Fruit fly (Drosophila melanogaster) whole organism, embryonic: ENCODE data around the gene Spase25.

Experiments used
- BtbVII ChIP-seq: fragments of 200-800 bp; sonication (Bioruptor generic); optimal IDR thresholded peaks from 3 replicates; lab custom pipeline; 2017; ENCODE audit warnings: missing biosample characterization, mild to moderate bottlenecking, missing genetic modification characterization
- CG10147 ChIP-seq: fragments of 200-800 bp; sonication (Bioruptor generic); optimal IDR thresholded peaks from 2 replicates; lab custom pipeline; 2019; ENCODE audit warnings: missing biosample characterization, mild to moderate bottlenecking, missing genetic modification characterization, moderate library complexity
- CG11247 ChIP-seq: fragments of 200-800 bp; sonication (Bioruptor generic); IDR thresholded peaks from 2 replicates; pipeline ENCODE4 v1.3.6; 2022; ENCODE audit warnings: missing biosample characterization, missing genetic modification characterization
- CG12659 ChIP-seq: fragments of 200-800 bp; sonication (Bioruptor generic); optimal IDR thresholded peaks from 3 replicates; lab custom pipeline; 2017; ENCODE audit warnings: mild to moderate bottlenecking, missing biosample characterization, missing genetic modification reagents, missing genetic modification characterization
- CG13123 ChIP-seq: fragments of 200-800 bp; sonication (Bioruptor generic); optimal IDR thresholded peaks from 2 replicates; lab custom pipeline; 2016; ENCODE audit warnings: missing biosample characterization, missing genetic modification characterization
- CG13296 ChIP-seq: fragments of 200-800 bp; sonication (Bioruptor generic); optimal IDR thresholded peaks from 3 replicates; lab custom pipeline; 2018; ENCODE audit warnings: missing biosample characterization, mild to moderate bottlenecking, missing genetic modification characterization
- CG13424 ChIP-seq: fragments of 200-800 bp; sonication (Bioruptor generic); optimal IDR thresholded peaks from 2 replicates; lab custom pipeline; 2019; ENCODE audit warnings: missing biosample characterization, mild to moderate bottlenecking, missing genetic modification characterization, moderate library complexity
- CG13894 ChIP-seq: fragments of 200-800 bp; sonication (Bioruptor generic); optimal IDR thresholded peaks from 3 replicates; lab custom pipeline; 2018; ENCODE audit warnings: missing biosample characterization, mild to moderate bottlenecking, missing genetic modification characterization, moderate library complexity
- CG17186 ChIP-seq: fragments of 200-800 bp; sonication (Bioruptor generic); optimal IDR thresholded peaks from 3 replicates; lab custom pipeline; 2017; ENCODE audit warnings: missing biosample characterization, missing genetic modification reagents, missing genetic modification characterization
- CG17359 ChIP-seq: fragments of 200-800 bp; sonication (Bioruptor generic); optimal IDR thresholded peaks from 3 replicates; lab custom pipeline; 2018; ENCODE audit warnings: missing biosample characterization, mild to moderate bottlenecking, missing genetic modification characterization, moderate library complexity
- CG1792 ChIP-seq: fragments of 200-800 bp; sonication (Bioruptor generic); optimal IDR thresholded peaks from 2 replicates; lab custom pipeline; 2016; ENCODE audit warnings: missing biosample characterization, missing genetic modification characterization
- CG18476 ChIP-seq: fragments of 200-800 bp; sonication (Bioruptor generic); optimal IDR thresholded peaks from 2 replicates; lab custom pipeline; 2016; ENCODE audit warnings: missing biosample characterization, mild to moderate bottlenecking, missing genetic modification characterization
- CG2120 ChIP-seq: fragments of 200-800 bp; sonication (Bioruptor generic); optimal IDR thresholded peaks from 3 replicates; lab custom pipeline; 2016; ENCODE audit warnings: missing biosample characterization, missing genetic modification characterization
- CG2712 ChIP-seq: fragments of 200-800 bp; optimal IDR thresholded peaks from 3 replicates; lab custom pipeline; 2019; ENCODE audit warnings: missing biosample characterization, mild to moderate bottlenecking, missing genetic modification characterization, moderate library complexity
- CG2889 ChIP-seq: fragments of 200-800 bp; sonication (Bioruptor generic); IDR thresholded peaks from 3 replicates; pipeline ENCODE4 v1.3.6; 2022; ENCODE audit warnings: missing biosample characterization, missing genetic modification characterization
- CG3281 ChIP-seq: fragments of 200-800 bp; sonication (Bioruptor generic); optimal IDR thresholded peaks from 3 replicates; lab custom pipeline; 2017; ENCODE audit warnings: missing biosample characterization, mild to moderate bottlenecking, missing genetic modification characterization
- CG4282 ChIP-seq: fragments of 200-800 bp; sonication (Bioruptor generic); optimal IDR thresholded peaks from 2 replicates; lab custom pipeline; 2016; ENCODE audit warnings: missing biosample characterization, missing genetic modification characterization
- CG4424 ChIP-seq: fragments of 200-800 bp; sonication (Bioruptor generic); optimal IDR thresholded peaks from 3 replicates; lab custom pipeline; 2016; ENCODE audit warnings: missing biosample characterization, missing genetic modification characterization
- CG6813 ChIP-seq: fragments of 200-800 bp; sonication (Bioruptor generic); optimal IDR thresholded peaks from 2 replicates; lab custom pipeline; 2017; ENCODE audit warnings: missing biosample characterization, missing genetic modification characterization, mild to moderate bottlenecking, moderate library complexity, missing genetic modification reagents
- CG7839 ChIP-seq: fragments of 200-800 bp; sonication (Bioruptor generic); optimal IDR thresholded peaks from 3 replicates; lab custom pipeline; 2018; ENCODE audit warnings: missing biosample characterization, mild to moderate bottlenecking, missing genetic modification characterization, moderate library complexity
- CG7963 ChIP-seq: fragments of 200-800 bp; sonication (Bioruptor generic); IDR thresholded peaks from 3 replicates; pipeline ENCODE4 v1.3.6; 2022; ENCODE audit warnings: missing biosample characterization, missing genetic modification characterization; ENCODE audit not compliant: partially characterized antibody
- Dbx ChIP-seq: fragments of 200-800 bp; sonication (Bioruptor generic); IDR thresholded peaks from 3 replicates; pipeline ENCODE4 v1.3.6; 2022; ENCODE audit warnings: missing biosample characterization, missing genetic modification characterization
- Dfd ChIP-seq, 2 experiments: fragments of >200 bp; optimal IDR thresholded peaks; 2 replicates each; lab custom pipeline; 2017; ENCODE audit warnings: missing biosample characterization in 2 of 2, missing genetic modification characterization in 2 of 2
- Doc2 ChIP-seq: fragments of 200-800 bp; sonication (Bioruptor generic); IDR thresholded peaks from 2 replicates; pipeline ENCODE4 v1.3.6; 2022; ENCODE audit warnings: missing biosample characterization, missing genetic modification characterization
- Fer3 ChIP-seq: fragments of 200-800 bp; sonication (Bioruptor generic); optimal IDR thresholded peaks from 2 replicates; lab custom pipeline; 2018; ENCODE audit warnings: missing biosample characterization, mild to moderate bottlenecking, missing genetic modification characterization, moderate library complexity
- H2.0 ChIP-seq: fragments of 200-800 bp; sonication (Bioruptor generic); IDR thresholded peaks from 2 replicates; pipeline ENCODE4 v1.3.6; 2022; ENCODE audit warnings: missing biosample characterization, missing genetic modification characterization
- Meics ChIP-seq: fragments of 200-800 bp; sonication (Bioruptor generic); optimal IDR thresholded peaks from 2 replicates; lab custom pipeline; 2017; ENCODE audit warnings: missing biosample characterization, mild to moderate bottlenecking, missing genetic modification characterization
- NFAT ChIP-seq: fragments of 200-800 bp; sonication (Bioruptor generic); IDR thresholded peaks from 2 replicates; pipeline ENCODE4 v1.3.6; 2022; ENCODE audit warnings: missing biosample characterization, missing genetic modification characterization
- Optix ChIP-seq: fragments of 200-800 bp; sonication (Bioruptor generic); IDR thresholded peaks from 3 replicates; pipeline ENCODE4 v1.3.6; 2022; ENCODE audit warnings: missing biosample characterization, missing genetic modification characterization
- PHDP ChIP-seq: fragments of 200-800 bp; sonication (Bioruptor generic); optimal IDR thresholded peaks from 3 replicates; lab custom pipeline; 2018; ENCODE audit warnings: missing biosample characterization, mild to moderate bottlenecking, missing genetic modification characterization, moderate library complexity
- Ptx1 ChIP-seq: fragments of 200-800 bp; sonication (Bioruptor generic); IDR thresholded peaks from 2 replicates; pipeline ENCODE4 v1.3.6; 2022; ENCODE audit warnings: missing biosample characterization, missing genetic modification characterization
- ap ChIP-seq: fragments of 200-800 bp; sonication (Bioruptor generic); IDR thresholded peaks from 2 replicates; pipeline ENCODE4 v1.3.6; 2022; ENCODE audit warnings: missing biosample characterization, missing genetic modification characterization
- bcd ChIP-seq: fragments of 200-800 bp; sonication (Bioruptor generic); optimal IDR thresholded peaks from 2 replicates; lab custom pipeline; 2017; ENCODE audit warnings: missing biosample characterization, mild to moderate bottlenecking, missing genetic modification characterization
- ci ChIP-seq: fragments of 200-800 bp; sonication (Bioruptor generic); IDR thresholded peaks from 3 replicates; pipeline ENCODE4 v1.3.6; 2022; ENCODE audit warnings: missing biosample characterization, missing genetic modification characterization
- eve ChIP-seq, 2 experiments: fragments of >200 bp; optimal IDR thresholded peaks; 2 replicates each; lab custom pipeline; 2017; ENCODE audit warnings: missing biosample characterization in 2 of 2, missing genetic modification characterization in 2 of 2
- fd3F ChIP-seq: fragments of 200-800 bp; sonication (Bioruptor generic); optimal IDR thresholded peaks from 2 replicates; lab custom pipeline; 2018; ENCODE audit warnings: missing biosample characterization, mild to moderate bottlenecking, missing genetic modification characterization, moderate library complexity
- fd64A ChIP-seq: fragments of 200-800 bp; sonication (Bioruptor generic); optimal IDR thresholded peaks from 3 replicates; lab custom pipeline; 2018; ENCODE audit warnings: missing biosample characterization, mild to moderate bottlenecking, missing genetic modification characterization
- grau ChIP-seq: fragments of 200-800 bp; optimal IDR thresholded peaks from 3 replicates; lab custom pipeline; 2019; ENCODE audit warnings: missing biosample characterization, mild to moderate bottlenecking, missing genetic modification characterization, moderate library complexity
- ind ChIP-seq: fragments of 200-800 bp; sonication (Bioruptor generic); optimal IDR thresholded peaks from 3 replicates; lab custom pipeline; 2016; ENCODE audit warnings: missing biosample characterization, missing genetic modification characterization
- kni ChIP-seq: fragments of 200-800 bp; sonication (Bioruptor generic); optimal IDR thresholded peaks from 3 replicates; lab custom pipeline; 2017; ENCODE audit warnings: mild to moderate bottlenecking, missing biosample characterization, missing genetic modification reagents, missing genetic modification characterization
- luna ChIP-seq: fragments of 200-800 bp; sonication (Bioruptor generic); optimal IDR thresholded peaks from 2 replicates; lab custom pipeline; 2016; ENCODE audit warnings: missing biosample characterization, missing genetic modification characterization
- maf-S ChIP-seq: fragments of 200-800 bp; sonication (Bioruptor generic); optimal IDR thresholded peaks from 2 replicates; lab custom pipeline; 2016; ENCODE audit warnings: missing biosample characterization, missing genetic modification characterization
- mam ChIP-seq: fragments of 200-800 bp; sonication (Bioruptor generic); optimal IDR thresholded peaks from 3 replicates; lab custom pipeline; 2016; ENCODE audit warnings: missing biosample characterization, missing genetic modification characterization
- pho ChIP-seq: fragments of 200-800 bp; sonication (Bioruptor generic); optimal IDR thresholded peaks from 2 replicates; lab custom pipeline; 2016; ENCODE audit warnings: missing biosample characterization, missing genetic modification characterization
- ro ChIP-seq: fragments of 200-800 bp; sonication (Bioruptor generic); IDR thresholded peaks from 2 replicates; pipeline ENCODE4 v1.3.6; 2022; ENCODE audit warnings: missing biosample characterization, missing genetic modification characterization
- sens ChIP-seq: fragments of 200-800 bp; sonication (Bioruptor generic); peaks from one replicate; lab custom pipeline; 2016; ENCODE audit warnings: missing biosample characterization, missing genetic modification characterization
- slbo ChIP-seq: fragments of 200-800 bp; sonication (Bioruptor generic); IDR thresholded peaks from 2 replicates; pipeline ENCODE4 v1.3.6; 2022; ENCODE audit warnings: missing biosample characterization, missing genetic modification characterization
- sob ChIP-seq: fragments of 200-800 bp; sonication (Bioruptor generic); IDR thresholded peaks from 2 replicates; pipeline ENCODE4 v1.3.6; 2022; ENCODE audit warnings: missing biosample characterization, missing genetic modification characterization
- tap ChIP-seq: fragments of 200-800 bp; optimal IDR thresholded peaks from 3 replicates; lab custom pipeline; 2019; ENCODE audit warnings: missing biosample characterization, mild to moderate bottlenecking, missing genetic modification characterization, moderate library complexity
- unpg ChIP-seq: fragments of 200-800 bp; sonication (Bioruptor generic); optimal IDR thresholded peaks from 3 replicates; lab custom pipeline; 2018; ENCODE audit warnings: missing biosample characterization, mild to moderate bottlenecking, missing genetic modification characterization, moderate library complexity

Spase25 gene

dm6 chrX:11451027-11451572 lies 34.0 kb upstream of the Spase25 start (continued):
- TF ChIP-seq sob (peak; percentile 60), Dfd (GFP tag; optimal IDR thresholded peaks at IDR 0.05; lab: Kevin White, UChicago) (no peak), pho (peak; percentile 56), ci (GFP tag; lab: Robert Waterston, UW) (peak; percentile 66), bcd (GFP tag; lab: Kevin White, UChicago) (peak; percentile 27), slbo (GFP tag; lab: Robert Waterston, UW) (peak; percentile 72), Doc2 (no peak), CG17359 (peak; percentile 65), H2.0 (GFP tag; lab: Robert Waterston, UW) (peak; percentile 76), CG3281 (GFP tag; lab: Kevin White, UChicago) (peak; percentile 33), Optix (GFP tag; lab: Robert Waterston, UW) (0 out of 3 replicates have a peak, but pooled peaks have one; percentile 15), grau (tag; lab: Kevin White, UChicago) (peak; percentile 82), NFAT (GFP tag; lab: Robert Waterston, UW) (peak; percentile 54; the same call in 1 of the 2 replicates), ind (peak; percentile 56), CG7963 (no peak), tap (peak; percentile 48), CG17186 (GFP tag; lab: Kevin White, UChicago) (no peak), Meics (peak; percentile 44), CG10147 (GFP tag; lab: Kevin White, UChicago) (no peak), BtbVII (GFP tag; lab: Kevin White, UChicago) (peak; percentile 19), Dbx (peak; percentile 33; the same call in 1 of the 3 replicates), CG13894 (tag; lab: Kevin White, UChicago) (peak; percentile 12), kni (GFP tag; lab: Kevin White, UChicago) (no peak), CG13296 (peak; percentile 57), fd64A (GFP tag; lab: Kevin White, UChicago) (no peak), CG11247 (GFP tag; lab: Robert Waterston, UW) (peak; percentile 43; the same call in 1 of the 2 replicates), sens (GFP tag; lab: Kevin White, UChicago) (peak; percentile 85), eve (GFP tag; optimal IDR thresholded peaks at IDR 0.05; lab: Kevin White, UChicago) (peak in 1 of 2 experiments; percentile 19), CG1792 (GFP tag; lab: Kevin White, UChicago) (peak; percentile 24), CG2712 (tag; lab: Kevin White, UChicago) (peak; percentile 43), CG13123 (GFP tag; lab: Kevin White, UChicago) (no peak), CG2120 (peak; percentile 70), luna (no peak), unpg (GFP tag; lab: Kevin White, UChicago) (peak; percentile 58), CG2889 (GFP tag; lab: Robert Waterston, UW) (peak; percentile 43; the same call in 1 of the 3 replicates), CG7839 (peak; percentile 60), CG4424 (GFP tag; lab: Kevin White, UChicago) (peak; percentile 6), ap (peak; percentile 37; the same call in 1 of the 2 replicates), maf-S (GFP tag; lab: Kevin White, UChicago) (peak; percentile 38), Fer3 (tag; lab: Kevin White, UChicago) (peak; percentile 36), CG4282 (GFP tag; lab: Kevin White, UChicago) (no peak), CG6813 (GFP tag; lab: Kevin White, UChicago) (peak; percentile 18), PHDP (tag; lab: Kevin White, UChicago) (peak; percentile 33), CG13424 (tag; lab: Kevin White, UChicago) (peak; percentile 53), fd3F (GFP tag; lab: Kevin White, UChicago) (peak; percentile 46), mam (GFP tag; lab: Kevin White, UChicago) (peak; percentile 51), Ptx1 (GFP tag; lab: Robert Waterston, UW) (peak; percentile 69), CG12659 (GFP tag; lab: Kevin White, UChicago) (peak; percentile 31), CG18476 (GFP tag; lab: Kevin White, UChicago) (no peak), ro (GFP tag; lab: Robert Waterston, UW) (no peak)
